Worm (Caenorhabditis elegans): ENCODE results near the gene nhr-44.

DNA sequence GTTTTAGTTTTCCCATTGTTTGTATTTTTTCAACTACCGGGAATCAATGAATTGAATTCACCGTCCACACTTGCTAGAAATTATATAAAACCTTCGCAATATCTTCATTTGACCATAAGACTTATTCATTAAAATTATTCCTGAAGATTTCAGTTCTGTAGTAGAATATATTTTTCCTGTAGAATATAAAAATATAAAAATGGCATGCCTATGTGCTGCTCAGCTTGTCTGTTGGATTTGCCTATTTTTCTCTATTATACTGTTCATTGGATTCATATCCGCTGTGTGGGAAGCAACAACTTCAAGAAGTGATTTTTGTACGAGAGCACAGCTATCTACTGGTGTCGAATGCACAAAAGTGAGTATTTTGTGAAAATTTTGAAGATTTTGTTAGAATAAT is 27.8 kb upstream of the nhr-44 start, which contains the start of gene F59E11.6:
- TF ChIP-seq med-1 (GFP tag; optimal IDR thresholded peaks at IDR 0.05; ENCODE audit: insufficient read depth), result no peak
- no peak for TF ChIP-seq tab-1 (GFP tag; IDR thresholded peaks at IDR 0.05)

Measured in whole organism, midembryonic.